Worm (Caenorhabditis elegans) whole organism, young adult: ENCODE data around the gene ugtp-1.

Experiments
- B0261.1 ChIP-seq: sonication (generic microtip); optimal IDR thresholded peaks from 2 replicates; lab custom pipeline; 2016; ENCODE audit warnings: mild to moderate bottlenecking, missing genetic modification characterization, moderate library complexity, missing compliant biosample characterization
- B0336.3 ChIP-seq: fragments of 200-800 bp; sonication (Bioruptor generic); IDR thresholded peaks from 2 replicates; pipeline ENCODE4 v1.3.6; 2022; ENCODE audit warnings: missing genetic modification characterization, missing compliant biosample characterization
- F22D6.2 ChIP-seq: sonication (generic microtip); optimal IDR thresholded peaks from 2 replicates; lab custom pipeline; 2016; ENCODE audit warnings: mild to moderate bottlenecking, missing genetic modification characterization, missing compliant biosample characterization
- F23B12.7 ChIP-seq: sonication (generic microtip); optimal IDR thresholded peaks from 2 replicates; lab custom pipeline; 2017; ENCODE audit warnings: missing genetic modification characterization, mild to moderate bottlenecking, missing compliant biosample characterization, antibody characterized with exemption, moderate library complexity; ENCODE audit not compliant: insufficient read depth
- F37B4.10 ChIP-seq: fragments of 200-800 bp; sonication (Bioruptor generic); IDR thresholded peaks from 2 replicates; pipeline ENCODE4 v1.3.6; 2022; ENCODE audit warnings: missing genetic modification characterization, missing compliant biosample characterization
- F39B2.1 ChIP-seq: fragments of 200-800 bp; sonication (Bioruptor generic); IDR thresholded peaks from 2 replicates; pipeline ENCODE4 v1.3.6; 2022; ENCODE audit warnings: missing genetic modification reagents, missing genetic modification characterization, missing compliant biosample characterization
- K11D2.4 ChIP-seq: fragments of 200-800 bp; sonication (Bioruptor generic); IDR thresholded peaks from 2 replicates; pipeline ENCODE4 v1.3.6; 2022; ENCODE audit warnings: missing genetic modification reagents, missing genetic modification characterization, missing compliant biosample characterization
- K12H6.12 ChIP-seq: fragments of 200-800 bp; sonication (Bioruptor generic); optimal IDR thresholded peaks from 2 replicates; lab custom pipeline; 2018; ENCODE audit warnings: mild to moderate bottlenecking, missing genetic modification characterization, missing compliant biosample characterization
- T26A5.8 ChIP-seq: sonication (generic microtip); optimal IDR thresholded peaks from 2 replicates; lab custom pipeline; 2016; ENCODE audit warnings: missing genetic modification characterization, missing compliant biosample characterization
- Y53F4B.3 ChIP-seq: fragments of 200-800 bp; sonication (Bioruptor generic); IDR thresholded peaks from 2 replicates; pipeline ENCODE4 v1.3.6; 2022; ENCODE audit warnings: missing genetic modification reagents, missing genetic modification characterization, missing compliant biosample characterization
- Y53G8AR.9 ChIP-seq: fragments of 200-800 bp; sonication (Bioruptor generic); conservative IDR thresholded peaks from 2 replicates; pipeline ENCODE4 v1.3.6; 2022; ENCODE audit warnings: missing genetic modification reagents, missing genetic modification characterization, missing compliant biosample characterization
- Y79H2A.3 ChIP-seq: fragments of 200-800 bp; sonication (Bioruptor generic); conservative IDR thresholded peaks from 2 replicates; pipeline ENCODE4 v1.3.6; 2022; ENCODE audit warnings: missing genetic modification reagents, missing genetic modification characterization, missing compliant biosample characterization
- ama-1 ChIP-seq, 3 experiments: fragments of 150-350 bp in 1 of 3; sonication (generic microtip) in 2 of 3; optimal IDR thresholded peaks; 2 replicates each; lab custom pipeline; 2014 to 2018; ENCODE audit warnings: missing biosample characterization in 2 of 3, missing genetic modification characterization in 2 of 3, missing genetic modification reagents in 2 of 3
- aptf-3 ChIP-seq: fragments of 200-800 bp; sonication (Bioruptor generic); IDR thresholded peaks from 2 replicates; pipeline ENCODE4 v1.3.6; 2022; ENCODE audit warnings: missing genetic modification characterization, missing compliant biosample characterization
- athp-1 ChIP-seq: sonication (generic microtip); optimal IDR thresholded peaks from 2 replicates; lab custom pipeline; 2017; ENCODE audit warnings: mild to moderate bottlenecking, missing genetic modification characterization, missing compliant biosample characterization
- attf-5 ChIP-seq: fragments of 200-800 bp; sonication (Bioruptor generic); optimal IDR thresholded peaks from 2 replicates; lab custom pipeline; 2018; ENCODE audit warnings: mild to moderate bottlenecking, missing genetic modification characterization, missing compliant biosample characterization
- bed-1 ChIP-seq: fragments of 200-800 bp; sonication (Bioruptor generic); IDR thresholded peaks from 2 replicates; pipeline ENCODE4 v1.3.6; 2022; ENCODE audit warnings: missing genetic modification reagents, missing genetic modification characterization, missing compliant biosample characterization
- bed-2 ChIP-seq: fragments of 200-800 bp; sonication (Bioruptor generic); IDR thresholded peaks from 2 replicates; pipeline ENCODE4 v1.3.6; 2022; ENCODE audit warnings: missing genetic modification reagents, missing genetic modification characterization, missing compliant biosample characterization
- cebp-1 ChIP-seq, 2 experiments: fragments of 200-800 bp in 1 of 2; sonication (Bioruptor generic) in 1 of 2; sonication (generic microtip) in 1 of 2; IDR thresholded peaks in 1 of 2; optimal IDR thresholded peaks in 1 of 2; 2 replicates each; pipeline versions ENCODE4 v1.3.6 to Lab custom; 2017 to 2022; ENCODE audit warnings: missing compliant biosample characterization in 2 of 2, missing genetic modification characterization in 2 of 2, mild to moderate bottlenecking in 1 of 2, missing genetic modification reagents in 1 of 2, moderate library complexity in 1 of 2
- ceh-100 ChIP-seq: fragments of 200-800 bp; sonication (Bioruptor generic); IDR thresholded peaks from 2 replicates; pipeline ENCODE4 v1.3.6; 2022; ENCODE audit warnings: missing genetic modification reagents, missing genetic modification characterization, missing compliant biosample characterization
- ceh-40 ChIP-seq: fragments of 200-800 bp; sonication (Bioruptor generic); IDR thresholded peaks from 2 replicates; pipeline ENCODE4 v1.3.6; 2022; ENCODE audit warnings: missing genetic modification characterization, missing compliant biosample characterization
- chd-7 ChIP-seq: sonication (generic microtip); optimal IDR thresholded peaks from 2 replicates; lab custom pipeline; 2016; ENCODE audit warnings: mild to moderate bottlenecking, missing genetic modification characterization, moderate library complexity, missing compliant biosample characterization
- efl-1 ChIP-seq: fragments of 150-350 bp; optimal IDR thresholded peaks from 2 replicates; lab custom pipeline; 2014; ENCODE audit warnings: missing biosample characterization, missing genetic modification reagents, missing genetic modification characterization
- egl-44 ChIP-seq: fragments of 200-800 bp; sonication (Bioruptor generic); IDR thresholded peaks from 2 replicates; pipeline ENCODE4 v1.3.6; 2022; ENCODE audit warnings: missing genetic modification reagents, missing genetic modification characterization, missing compliant biosample characterization
- ekl-4 ChIP-seq: fragments of 200-800 bp; sonication (Bioruptor generic); IDR thresholded peaks from 2 replicates; pipeline ENCODE4 v1.3.6; 2022; ENCODE audit warnings: missing genetic modification reagents, missing genetic modification characterization, missing compliant biosample characterization
- gei-17 ChIP-seq: fragments of 200-800 bp; sonication (Bioruptor generic); optimal IDR thresholded peaks from 2 replicates; lab custom pipeline; 2018; ENCODE audit warnings: mild to moderate bottlenecking, missing genetic modification characterization, missing compliant biosample characterization
- hlh-12 ChIP-seq: sonication (generic microtip); optimal IDR thresholded peaks from 2 replicates; lab custom pipeline; 2016; ENCODE audit warnings: missing genetic modification characterization, missing compliant biosample characterization
- hmg-1.2 ChIP-seq: fragments of 200-800 bp; sonication (Bioruptor generic); IDR thresholded peaks from 2 replicates; pipeline ENCODE4 v1.3.6; 2022; ENCODE audit warnings: missing genetic modification reagents, missing genetic modification characterization, missing compliant biosample characterization
- lag-1 ChIP-seq: fragments of 200-800 bp; sonication (Bioruptor generic); IDR thresholded peaks from 2 replicates; pipeline ENCODE4 v1.3.6; 2022; ENCODE audit warnings: missing genetic modification reagents, missing genetic modification characterization, missing compliant biosample characterization
- lin-40 ChIP-seq: sonication (generic microtip); optimal IDR thresholded peaks from 2 replicates; lab custom pipeline; 2016; ENCODE audit warnings: missing genetic modification characterization, mild to moderate bottlenecking, missing compliant biosample characterization, missing genotype, missing genetic modification reagents
- madf-8 ChIP-seq: fragments of 200-800 bp; sonication (Bioruptor generic); conservative IDR thresholded peaks from 2 replicates; pipeline ENCODE4 v1.3.6; 2022; ENCODE audit warnings: missing genetic modification reagents, missing genetic modification characterization, missing compliant biosample characterization
- mes-4 ChIP-seq: sonication (generic microtip); optimal IDR thresholded peaks from 2 replicates; lab custom pipeline; 2016; ENCODE audit warnings: missing genotype, missing genetic modification characterization, missing compliant biosample characterization
- nhr-80 ChIP-seq: sonication (generic microtip); optimal IDR thresholded peaks from 2 replicates; lab custom pipeline; 2016; ENCODE audit warnings: missing genetic modification characterization, missing compliant biosample characterization
- repo-1 ChIP-seq: sonication (generic microtip); optimal IDR thresholded peaks from 2 replicates; lab custom pipeline; 2017; ENCODE audit warnings: mild to moderate bottlenecking, missing genetic modification characterization, missing compliant biosample characterization
- rpc-1 ChIP-seq, 2 experiments: fragments of 150-350 bp in 1 of 2; sonication (generic microtip) in 1 of 2; optimal IDR thresholded peaks; 2 replicates each; lab custom pipeline; 2014 to 2018; ENCODE audit warnings: missing biosample characterization in 1 of 2, missing genetic modification characterization in 1 of 2, missing genetic modification reagents in 1 of 2, missing genotype in 1 of 2
- sdz-38 ChIP-seq: sonication (generic microtip); optimal IDR thresholded peaks from 2 replicates; lab custom pipeline; 2016; ENCODE audit warnings: missing genotype, missing genetic modification characterization, missing compliant biosample characterization
- snpc-4 ChIP-seq, 5 experiments: fragments of 150-350 bp in 1 of 5; sonication (generic microtip) in 4 of 5; optimal IDR thresholded peaks; 2 replicates each; lab custom pipeline; 2014 to 2018; ENCODE audit warnings: missing genetic modification characterization in 5 of 5, missing biosample characterization in 3 of 5, antibody characterized with exemption in 2 of 5, mild to moderate bottlenecking in 2 of 5, missing compliant biosample characterization in 2 of 5, missing genotype in 2 of 5, moderate library complexity in 2 of 5, missing genetic modification reagents in 1 of 5
- sptf-2 ChIP-seq: fragments of 200-800 bp; sonication (Bioruptor generic); optimal IDR thresholded peaks from 2 replicates; lab custom pipeline; 2018; ENCODE audit warnings: mild to moderate bottlenecking, missing genetic modification characterization, missing compliant biosample characterization
- tlf-1 ChIP-seq: fragments of 200-800 bp; sonication (Bioruptor generic); optimal IDR thresholded peaks from 2 replicates; lab custom pipeline; 2018; ENCODE audit warnings: mild to moderate bottlenecking, missing genetic modification characterization, missing compliant biosample characterization
- unc-130 ChIP-seq: sonication (generic microtip); optimal IDR thresholded peaks from 2 replicates; lab custom pipeline; 2016; ENCODE audit warnings: missing genetic modification reagents, missing genetic modification characterization, missing compliant biosample characterization
- zfh-2 ChIP-seq: fragments of 200-800 bp; sonication (Bioruptor generic); conservative IDR thresholded peaks from 2 replicates; pipeline ENCODE4 v1.3.6; 2022; ENCODE audit warnings: missing genetic modification reagents, missing genetic modification characterization, missing compliant biosample characterization
- ztf-28 ChIP-seq: fragments of 200-800 bp; sonication (Bioruptor generic); IDR thresholded peaks from 2 replicates; pipeline ENCODE4 v1.3.6; 2022; ENCODE audit warnings: missing genetic modification reagents, missing genetic modification characterization, missing compliant biosample characterization
- ztf-3 ChIP-seq: fragments of 200-800 bp; sonication (Bioruptor generic); optimal IDR thresholded peaks from 2 replicates; lab custom pipeline; 2018; ENCODE audit warnings: mild to moderate bottlenecking, missing genetic modification characterization, missing compliant biosample characterization
- ztf-6 ChIP-seq: fragments of 200-800 bp; sonication (Bioruptor generic); IDR thresholded peaks from 2 replicates; pipeline ENCODE4 v1.3.6; 2022; ENCODE audit warnings: missing genetic modification reagents, missing genetic modification characterization, missing compliant biosample characterization

ugtp-1 gene

ce11 chrIII:8741955-8742354 is 8.6 kb downstream of the ugtp-1 start:
- TF ChIP-seq lin-40 (tag; lab: Kevin White, UChicago): no peak
- TF ChIP-seq Y79H2A.3 (GFP tag; lab: Robert Waterston, UW): no peak
- no peak for TF ChIP-seq ztf-6 (GFP tag; lab: Robert Waterston, UW)
- TF ChIP-seq zfh-2 (GFP tag; lab: Robert Waterston, UW): no peak
- TF ChIP-seq T26A5.8 (tag; lab: Kevin White, UChicago): no peak
- TF ChIP-seq chd-7 (tag; lab: Kevin White, UChicago): no peak
- no peak for TF ChIP-seq F22D6.2 (tag; lab: Kevin White, UChicago)
- TF ChIP-seq F23B12.7 (tag; lab: Kevin White, UChicago): no peak
- no peak for TF ChIP-seq madf-8

- TF ChIP-seq aptf-3 (GFP tag; lab: Robert Waterston, UW) (no peak), B0336.3 (GFP tag; lab: Robert Waterston, UW) (peak; percentile 88), Y53F4B.3 (GFP tag; lab: Robert Waterston, UW) (0 out of 2 replicates have a peak, but pooled peaks have one; percentile 24), sdz-38 (tag; lab: Kevin White, UChicago) (no peak), Y79H2A.3 (GFP tag; lab: Robert Waterston, UW) (0 out of 2 replicates have a peak, but pooled peaks have one; percentile 45), lag-1 (GFP tag; lab: Robert Waterston, UW) (no peak), snpc-4 (GFP tag; optimal IDR thresholded peaks at IDR 0.05; lab: Kevin White, UChicago) (no peak), snpc-4 (tag; optimal IDR thresholded peaks at IDR 0.05; lab: Kevin White, UChicago) (peak; percentile 62 to 78 (median 72)), rpc-1 (optimal IDR thresholded peaks at IDR 0.05; lab: Kevin White, UChicago) (no peak), rpc-1 (tag; optimal IDR thresholded peaks at IDR 0.05; lab: Kevin White, UChicago) (no peak), repo-1 (tag; lab: Kevin White, UChicago) (peak; percentile 87), tlf-1 (GFP tag; lab: Kevin White, UChicago) (peak; percentile 88), bed-2 (GFP tag; lab: Robert Waterston, UW) (no peak), bed-1 (GFP tag; lab: Robert Waterston, UW) (0 out of 2 replicates have a peak, but pooled peaks have one; percentile 21), gei-17 (GFP tag; lab: Kevin White, UChicago) (peak; percentile 76), efl-1 (GFP tag; lab: Kevin White, UChicago) (peak; percentile 92), ztf-28 (GFP tag; lab: Robert Waterston, UW) (no peak), sptf-2 (GFP tag; lab: Kevin White, UChicago) (no peak), hmg-1.2 (peak; percentile 68), athp-1 (tag; lab: Kevin White, UChicago) (peak; percentile 71), ceh-100 (GFP tag; lab: Robert Waterston, UW) (peak; percentile 64), nhr-80 (tag; lab: Kevin White, UChicago) (peak; percentile 79), F39B2.1 (GFP tag; lab: Robert Waterston, UW) (no peak), ztf-3 (GFP tag; lab: Kevin White, UChicago) (no peak), ama-1 (optimal IDR thresholded peaks at IDR 0.05; lab: Kevin White, UChicago) (peak; percentile 21), ama-1 (GFP tag; optimal IDR thresholded peaks at IDR 0.05; lab: Kevin White, UChicago) (no peak), hlh-12 (tag; lab: Kevin White, UChicago) (no peak), K12H6.12 (tag; lab: Kevin White, UChicago) (peak; percentile 70), mes-4 (tag; lab: Kevin White, UChicago) (peak; percentile 15), F37B4.10 (GFP tag; lab: Robert Waterston, UW) (no peak), Y53G8AR.9 (GFP tag; lab: Robert Waterston, UW) (peak; percentile 90), egl-44 (GFP tag; lab: Robert Waterston, UW) (no peak), T26A5.8 (tag; lab: Kevin White, UChicago) (no peak), unc-130 (GFP tag; lab: Kevin White, UChicago) (peak; percentile 64), K11D2.4 (GFP tag; lab: Robert Waterston, UW) (no peak; the same call in none of the 2 replicates), ztf-6 (GFP tag; lab: Robert Waterston, UW) (no peak), B0261.1 (tag; lab: Kevin White, UChicago) (peak; percentile 18), ceh-40 (no peak), ekl-4 (peak; percentile 88), cebp-1 (GFP tag; IDR thresholded peaks at IDR 0.05; lab: Robert Waterston, UW) (peak; percentile 72; the same call in 1 of the 2 replicates), cebp-1 (tag; optimal IDR thresholded peaks at IDR 0.05; lab: Kevin White, UChicago) (peak; percentile 91), attf-5 (GFP tag; lab: Kevin White, UChicago) (peak; percentile 89)
Observed at ce11 chrIII:8741276-8741860, 9.1 kb downstream of the ugtp-1 start, which contains the start of gene pdhk-2. Gene pdhk-2, minus strand, starts transcription at chrIII:8741412.
